Fruit fly (Drosophila melanogaster) ovary, adult (tissue): ENCODE data around the gene CG1674.

Experiments
- CG17801 ChIP-seq: fragments of 200-800 bp; optimal IDR thresholded peaks from 2 replicates; lab custom pipeline; 2019; ENCODE audit warnings: missing biosample characterization, mild to moderate bottlenecking, missing genetic modification characterization, moderate library complexity; ENCODE audit not compliant: partially characterized antibody

The CG1674 gene

dm6 chr4:230430-230829 is at the start of gene CG1674:
Gene CG1674 (plus strand): TSS chr4:230730.
- no peak for TF ChIP-seq CG17801 (GFP tag; lab: Kevin White, UChicago)

DNA sequence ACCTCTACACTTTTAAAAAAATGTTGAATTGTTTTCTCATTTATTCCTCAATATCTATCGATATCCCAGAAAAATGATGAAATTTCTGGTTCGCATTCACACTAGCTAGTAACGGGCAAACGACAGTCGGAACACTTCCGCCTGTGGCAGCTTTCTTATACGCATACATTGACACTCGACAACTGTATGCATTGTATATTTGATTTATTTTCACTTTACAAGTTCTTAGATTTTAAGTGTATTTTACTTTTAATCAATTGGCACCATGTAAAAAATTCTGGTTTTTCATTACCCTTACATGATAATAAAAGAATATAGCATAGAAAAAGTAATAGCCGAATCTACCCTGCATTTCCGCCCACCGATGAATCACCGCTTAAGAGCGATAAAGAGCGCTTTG is 49.8 kb upstream of the CG1674 start:
- TF ChIP-seq CG17801 (GFP tag; lab: Kevin White, UChicago), result no peak

DNA sequence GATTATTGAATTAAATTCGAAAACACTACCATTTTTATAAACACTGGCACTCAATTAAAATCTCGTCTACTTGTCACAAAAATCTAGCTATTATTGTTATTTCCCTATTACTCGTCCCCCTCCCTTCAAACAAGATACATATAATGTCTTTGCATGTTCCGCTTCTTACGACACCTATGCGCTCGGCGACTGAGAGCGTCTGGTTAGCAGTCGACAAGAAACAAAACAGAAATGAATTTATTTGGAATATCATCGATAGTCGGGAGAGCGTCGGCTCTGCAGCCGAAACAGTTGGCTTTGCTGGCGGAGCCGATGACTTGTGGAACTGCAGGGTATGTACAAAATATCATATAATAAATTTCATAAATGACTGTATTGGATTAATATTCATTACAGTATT is 48.9 kb upstream of the CG1674 start:
- no peak for TF ChIP-seq CG17801 (GFP tag; lab: Kevin White, UChicago)

DNA sequence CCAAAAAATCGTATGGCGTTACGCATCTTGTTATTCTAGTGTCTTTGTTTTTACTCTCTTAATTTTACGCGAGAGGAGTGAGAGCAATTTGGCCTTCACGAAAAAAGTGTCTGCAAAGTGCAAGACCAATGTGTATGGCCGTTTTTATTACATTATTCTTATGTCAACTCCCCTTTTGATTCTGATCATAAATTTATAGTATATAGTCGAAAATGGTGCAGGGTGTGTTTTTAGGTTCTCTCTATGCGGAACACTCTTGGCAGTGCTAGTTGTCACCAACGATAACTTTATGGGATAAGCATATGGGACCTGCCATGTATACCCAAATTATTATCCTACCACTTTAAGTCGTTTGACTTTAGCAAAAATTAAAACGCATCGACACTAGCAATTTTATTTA is 46.8 kb upstream of the CG1674 start:
- no peak for TF ChIP-seq CG17801 (GFP tag; lab: Kevin White, UChicago)

DNA sequence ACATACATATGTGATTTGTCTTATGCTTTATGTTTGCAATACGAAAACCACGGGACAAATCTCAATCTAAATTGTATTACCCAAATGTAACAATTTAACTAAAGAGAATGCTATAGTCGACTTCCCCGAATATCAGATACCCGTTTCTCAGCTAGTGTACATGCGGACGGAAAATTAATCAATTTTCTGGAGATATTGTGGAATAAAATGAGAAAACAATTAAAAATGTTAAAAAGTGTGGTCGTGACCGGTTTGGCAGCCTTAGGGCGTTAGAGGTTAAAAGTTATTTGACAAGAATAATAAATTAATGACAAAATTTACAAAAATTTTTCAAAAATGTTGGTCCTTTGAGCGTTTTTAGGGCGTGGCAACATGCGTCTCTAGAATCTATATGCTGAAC is 38.0 kb upstream of the CG1674 start:
- TF ChIP-seq CG17801 (GFP tag; lab: Kevin White, UChicago), result no peak

DNA sequence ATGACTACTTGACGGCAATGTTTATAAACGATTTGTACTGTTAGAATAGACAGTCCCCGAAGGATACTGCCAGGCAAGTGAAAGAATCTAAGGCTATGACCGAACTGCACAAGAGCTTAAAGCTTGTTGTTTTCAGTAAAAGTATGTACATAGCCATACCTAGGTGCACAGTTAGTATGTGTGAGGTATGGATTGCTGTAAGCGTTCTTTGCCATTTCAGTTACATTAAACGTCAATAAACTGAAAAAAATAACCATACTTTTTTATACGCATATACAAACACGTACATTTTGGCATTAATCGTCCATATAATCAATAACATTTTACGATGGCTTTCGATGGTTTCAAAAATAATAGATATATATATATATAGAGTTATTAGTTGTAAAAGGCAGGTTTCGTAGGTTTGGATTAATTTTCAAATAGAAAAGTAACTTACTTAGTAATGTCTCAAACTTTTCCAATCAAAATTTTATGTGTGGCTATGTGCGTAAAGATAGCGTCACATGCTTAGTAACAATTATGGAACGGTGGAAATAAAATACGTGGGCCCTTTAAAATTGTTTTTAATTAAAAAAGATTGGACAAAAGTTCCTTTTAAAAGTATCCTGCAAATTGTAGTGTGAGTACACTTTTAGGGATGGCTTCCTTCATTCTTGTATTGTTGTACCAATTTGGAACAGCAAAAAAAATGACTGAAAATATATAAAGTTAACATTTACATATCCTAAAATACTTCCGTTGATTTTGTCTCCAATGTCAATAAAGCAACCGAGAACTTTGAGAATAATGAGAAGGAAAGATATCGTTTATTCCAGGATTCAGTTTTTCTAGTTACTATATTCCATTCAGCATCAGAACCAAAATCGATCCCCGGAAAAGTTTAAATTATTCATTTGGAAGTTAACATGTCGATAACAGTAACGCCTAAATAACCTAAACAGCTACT is 36.9 kb upstream of the CG1674 start, which contains the start of gene Abcd1:
Abcd1 (minus strand) TSS at position 444 of the 949 bp plus-strand sequence.
- peak; percentile 47 for TF ChIP-seq CG17801 (GFP tag; lab: Kevin White, UChicago)

DNA sequence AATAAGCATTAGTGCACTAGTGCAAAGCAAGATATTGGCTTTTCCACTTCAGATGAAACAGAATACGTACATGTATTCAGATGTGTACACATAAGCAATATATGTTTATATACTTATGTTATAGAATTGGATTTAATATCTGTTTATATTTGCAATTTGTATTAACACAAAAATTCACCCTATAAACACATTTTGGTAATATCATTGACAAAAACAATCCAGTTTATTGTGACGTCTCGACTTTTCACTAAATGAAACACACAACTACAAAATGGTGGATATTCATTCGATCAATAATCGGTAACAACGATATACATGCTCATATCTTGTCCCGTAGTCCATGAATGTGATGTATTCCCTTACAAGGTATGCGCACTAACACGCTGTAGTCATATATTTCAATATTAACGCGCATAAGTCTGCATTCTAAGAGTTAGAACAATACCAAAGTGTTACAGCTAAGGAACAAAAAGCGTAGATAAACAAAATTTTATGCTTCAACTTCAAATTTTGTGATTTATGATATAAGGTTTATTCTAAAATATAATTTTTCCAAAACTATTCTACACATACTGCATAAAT is 24.8 kb upstream of the CG1674 start, which contains the start of gene CG31998:
CG31998 (minus strand) TSS at position 275 of the 582 bp plus-strand sequence.
- peak; percentile 22 for TF ChIP-seq CG17801 (GFP tag; lab: Kevin White, UChicago)

DNA sequence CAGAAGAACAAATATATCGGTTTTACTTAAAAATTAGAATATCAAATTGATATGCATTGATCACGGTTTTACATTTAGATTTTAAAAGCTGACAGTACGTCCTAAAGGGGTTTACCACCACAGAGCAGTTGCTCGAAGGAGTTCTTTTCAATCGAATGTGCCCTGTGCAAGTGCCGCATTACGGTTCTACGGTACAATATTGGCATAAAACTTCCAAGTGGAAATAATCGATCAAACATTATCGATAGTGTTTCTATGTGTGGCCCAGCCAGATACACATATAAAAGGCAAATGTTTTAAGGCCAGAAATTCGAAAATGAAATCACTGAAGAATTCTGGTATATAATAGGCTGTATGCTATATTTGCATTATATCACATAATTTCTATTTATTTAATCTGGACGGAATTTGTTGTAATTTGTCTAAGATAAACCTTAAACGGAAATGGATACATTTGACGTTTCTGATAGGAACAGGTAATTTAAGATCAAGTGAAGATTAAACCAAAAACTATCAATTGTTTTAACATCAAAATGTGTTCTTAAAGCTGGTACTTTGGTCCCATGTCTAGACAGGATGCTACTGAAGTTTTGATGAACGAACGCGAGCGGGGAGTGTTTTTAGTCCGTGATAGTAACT is 20.4 kb upstream of the CG1674 start, which contains the start of gene Crk:
Crk (plus strand) TSS at position 214 of the 639 bp plus-strand sequence.
- no peak for TF ChIP-seq CG17801 (GFP tag; lab: Kevin White, UChicago)

DNA sequence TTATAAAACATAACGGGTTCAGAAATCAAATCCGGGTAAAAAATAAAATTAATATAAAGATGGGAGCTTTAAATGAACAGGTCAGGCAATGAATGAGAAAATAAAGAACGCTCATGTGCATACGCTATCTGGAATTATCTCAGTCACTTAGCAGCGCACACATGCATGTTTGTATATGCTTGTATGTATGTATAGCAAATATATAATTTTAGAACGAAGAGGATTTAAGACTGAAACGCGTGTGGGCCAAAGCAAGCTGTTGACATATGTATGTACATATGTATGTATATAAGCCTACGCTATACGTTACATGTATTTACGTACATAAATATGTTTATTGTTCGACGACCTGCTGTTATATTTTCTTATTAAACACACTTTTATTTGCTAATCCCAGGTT is 4.7 kb upstream of the CG1674 start:
- no peak for TF ChIP-seq CG17801 (GFP tag; lab: Kevin White, UChicago)

DNA sequence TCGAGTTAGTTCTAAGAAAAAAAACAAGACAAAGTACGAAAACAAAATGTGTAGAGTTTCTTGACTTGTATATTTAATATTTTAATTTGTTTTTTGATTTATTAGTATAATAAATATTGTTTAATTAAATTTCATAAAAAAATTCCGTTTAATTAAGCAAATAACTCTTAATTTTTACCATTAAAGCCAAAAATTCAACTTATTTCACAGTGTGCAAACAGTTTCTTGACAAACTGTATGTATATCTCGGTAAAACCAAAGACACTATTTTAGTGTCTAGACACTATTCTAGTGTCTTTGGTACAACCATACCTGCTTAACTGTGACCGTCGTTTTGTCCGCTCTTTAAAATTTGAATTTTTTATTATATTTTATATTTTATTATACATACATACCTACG is 3.8 kb upstream of the CG1674 start:
- TF ChIP-seq CG17801 (GFP tag; lab: Kevin White, UChicago), result no peak

dm6 chr4:227648-228047 is 2.9 kb upstream of the CG1674 start, which contains the start of the genes CG31999 and yellow-h:
Gene CG31999 (minus strand): TSS chr4:227748.
Gene yellow-h (plus strand): TSS chr4:227922.
- TF ChIP-seq CG17801 (GFP tag; lab: Kevin White, UChicago), result no peak

DNA sequence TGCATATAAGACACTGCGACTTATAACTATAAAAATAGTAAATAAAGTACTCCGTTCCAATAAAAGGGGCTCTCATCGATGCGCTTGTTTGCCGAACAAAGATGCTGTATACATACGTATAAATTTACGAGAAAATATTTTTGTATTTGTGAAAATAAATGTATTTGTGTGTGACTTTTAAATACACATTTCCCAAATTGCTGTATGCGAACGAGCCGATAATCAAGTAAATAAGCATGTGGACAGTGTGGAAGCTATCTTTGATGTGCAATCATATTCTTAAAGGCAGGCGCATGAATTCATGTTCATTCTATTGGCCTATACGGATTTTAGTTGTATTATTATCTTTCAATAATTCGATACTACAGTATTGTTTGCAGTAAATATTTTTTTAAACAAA is 655 bp downstream of the CG1674 start:
- no peak for TF ChIP-seq CG17801 (GFP tag; lab: Kevin White, UChicago)

dm6 chr4:238400-238799 is 7.9 kb downstream of the CG1674 start:
- TF ChIP-seq CG17801 (GFP tag; lab: Kevin White, UChicago), result no peak

- TF ChIP-seq CG17801 (GFP tag; lab: Kevin White, UChicago), result no peak
Observed at dm6 chr4:240850-241249, 10.3 kb downstream of the CG1674 start.

dm6 chr4:253176-253575 is 22.6 kb downstream of the CG1674 start, which contains the start of gene dpr7:
Gene dpr7 (minus strand): TSS chr4:253329.
- TF ChIP-seq CG17801 (GFP tag; lab: Kevin White, UChicago), result no peak
